Worm (Caenorhabditis elegans) whole organism, dauer: ENCODE data around the gene T26C5.5.

Source experiments
- unc-62 ChIP-seq: sonication (generic microtip); optimal IDR thresholded peaks from 2 replicates; lab custom pipeline; 2017; ENCODE audit warnings: missing biosample characterization, missing genetic modification reagents, missing genetic modification characterization

The T26C5.5 gene

ce11 chrII:9246648-9247047 is at the start of gene T26C5.5:
T26C5.5 (minus strand) TSS chrII:9246748.
- no peak for TF ChIP-seq unc-62 (GFP tag; lab: Kevin White, UChicago)

ce11 chrII:9295678-9296077 is 49.1 kb upstream of the T26C5.5 start, which contains the start of gene C01G6.9:
C01G6.9 (minus strand) TSS chrII:9295818.
- no peak for TF ChIP-seq unc-62 (GFP tag; lab: Kevin White, UChicago)

- TF ChIP-seq unc-62 (GFP tag; lab: Kevin White, UChicago), result no peak
Measured at ce11 chrII:9291632-9292031, 45.1 kb upstream of the T26C5.5 start, which contains the start of gene acs-7. acs-7 (plus strand) TSS chrII:9292017.

- TF ChIP-seq unc-62 (GFP tag; lab: Kevin White, UChicago), result no peak
Measured at ce11 chrII:9289127-9289526, 42.6 kb upstream of the T26C5.5 start.

- TF ChIP-seq unc-62 (GFP tag; lab: Kevin White, UChicago), result no peak
Measured at ce11 chrII:9285171-9286025, 38.9 kb upstream of the T26C5.5 start, which contains the start of gene mtrr-1. mtrr-1 (plus strand) TSS chrII:9285975.

ce11 chrII:9284358-9285170 is 38.0 kb upstream of the T26C5.5 start:
- TF ChIP-seq unc-62 (GFP tag; lab: Kevin White, UChicago), result no peak

ce11 chrII:9283668-9284357 is 37.3 kb upstream of the T26C5.5 start:
- no peak for TF ChIP-seq unc-62 (GFP tag; lab: Kevin White, UChicago)

ce11 chrII:9282787-9283186 is 36.2 kb upstream of the T26C5.5 start:
- no peak for TF ChIP-seq unc-62 (GFP tag; lab: Kevin White, UChicago)

ce11 chrII:9282065-9282464 is 35.5 kb upstream of the T26C5.5 start:
- TF ChIP-seq unc-62 (GFP tag; lab: Kevin White, UChicago), result no peak

- TF ChIP-seq unc-62 (GFP tag; lab: Kevin White, UChicago), result no peak
Measured at ce11 chrII:9281595-9281994, 35.0 kb upstream of the T26C5.5 start.

- TF ChIP-seq unc-62 (GFP tag; lab: Kevin White, UChicago), result no peak
Measured at ce11 chrII:9280846-9281245, 34.3 kb upstream of the T26C5.5 start.

ce11 chrII:9280048-9280772 is 33.7 kb upstream of the T26C5.5 start, which contains the start of gene gldi-3:
gldi-3 (minus strand) TSS chrII:9280098.
- TF ChIP-seq unc-62 (GFP tag; lab: Kevin White, UChicago), result no peak

- TF ChIP-seq unc-62 (GFP tag; lab: Kevin White, UChicago), result no peak
Measured at ce11 chrII:9279016-9279415, 32.5 kb upstream of the T26C5.5 start.

ce11 chrII:9277153-9277552 is 30.6 kb upstream of the T26C5.5 start:
- no peak for TF ChIP-seq unc-62 (GFP tag; lab: Kevin White, UChicago)

ce11 chrII:9275173-9275572 is 28.6 kb upstream of the T26C5.5 start:
- no peak for TF ChIP-seq unc-62 (GFP tag; lab: Kevin White, UChicago)
